Fruit fly (Drosophila melanogaster) whole organism, embryonic: ENCODE results near the gene CG14715.

Experiments used
- BEAF-32 ChIP-seq: fragments of 200-800 bp; sonication (Bioruptor generic); optimal IDR thresholded peaks from 3 replicates; lab custom pipeline; 2017; ENCODE audit warnings: missing biosample characterization, missing genetic modification characterization, mild to moderate bottlenecking, moderate library complexity, missing genetic modification reagents
- CG10274 ChIP-seq: fragments of 200-800 bp; sonication (Bioruptor generic); optimal IDR thresholded peaks from 3 replicates; lab custom pipeline; 2017; ENCODE audit warnings: missing biosample characterization, mild to moderate bottlenecking, missing genetic modification characterization
- CG10321 ChIP-seq: fragments of 200-800 bp; sonication (Bioruptor generic); IDR thresholded peaks from 2 replicates; pipeline ENCODE4 v1.3.6; 2022; ENCODE audit warnings: missing biosample characterization, missing genetic modification characterization
- CG11093 ChIP-seq: fragments of 200-800 bp; sonication (Bioruptor generic); IDR thresholded peaks from 3 replicates; pipeline ENCODE4 v1.3.6; 2022; ENCODE audit warnings: missing biosample characterization, missing genetic modification characterization
- CG11247 ChIP-seq: fragments of 200-800 bp; sonication (Bioruptor generic); IDR thresholded peaks from 2 replicates; pipeline ENCODE4 v1.3.6; 2022; ENCODE audit warnings: missing biosample characterization, missing genetic modification characterization
- CG11723 ChIP-seq: fragments of 200-800 bp; sonication (Bioruptor generic); optimal IDR thresholded peaks from 2 replicates; lab custom pipeline; 2017; ENCODE audit warnings: missing biosample characterization, mild to moderate bottlenecking, missing genetic modification characterization
- CG12104 ChIP-seq: fragments of 200-800 bp; sonication (Bioruptor generic); optimal IDR thresholded peaks from 3 replicates; lab custom pipeline; 2016; ENCODE audit warnings: missing biosample characterization, missing genetic modification characterization
- CG12299 ChIP-seq: fragments of 200-800 bp; sonication (Bioruptor generic); optimal IDR thresholded peaks from 2 replicates; lab custom pipeline; 2018; ENCODE audit warnings: missing biosample characterization, mild to moderate bottlenecking, missing genetic modification characterization
- CG14050 ChIP-seq: fragments of 200-800 bp; sonication (Bioruptor generic); IDR thresholded peaks from 3 replicates; pipeline ENCODE4 v1.3.6; 2022; ENCODE audit warnings: missing biosample characterization, missing genetic modification characterization
- CG1603 ChIP-seq: fragments of 200-800 bp; sonication (Bioruptor generic); optimal IDR thresholded peaks from 2 replicates; lab custom pipeline; 2019; ENCODE audit warnings: missing biosample characterization, mild to moderate bottlenecking, missing genetic modification characterization, moderate library complexity
- CG2889 ChIP-seq: fragments of 200-800 bp; sonication (Bioruptor generic); IDR thresholded peaks from 3 replicates; pipeline ENCODE4 v1.3.6; 2022; ENCODE audit warnings: missing biosample characterization, missing genetic modification characterization
- CG34376 ChIP-seq: fragments of 200-800 bp; sonication (Bioruptor generic); optimal IDR thresholded peaks from 2 replicates; lab custom pipeline; 2018; ENCODE audit warnings: missing biosample characterization, mild to moderate bottlenecking, missing genetic modification characterization
- CG3726 ChIP-seq: fragments of 200-800 bp; sonication (Bioruptor generic); IDR thresholded peaks from 3 replicates; pipeline ENCODE4, ENCODE4 v1.3.6; 2022; ENCODE audit warnings: missing biosample characterization, missing genetic modification characterization
- CG4282 ChIP-seq: fragments of 200-800 bp; sonication (Bioruptor generic); optimal IDR thresholded peaks from 2 replicates; lab custom pipeline; 2016; ENCODE audit warnings: missing biosample characterization, missing genetic modification characterization
- CG4820 ChIP-seq: fragments of 200-800 bp; sonication (Bioruptor generic); optimal IDR thresholded peaks from 3 replicates; lab custom pipeline; 2016; ENCODE audit warnings: missing biosample characterization, missing genetic modification characterization
- CG4854 ChIP-seq: fragments of 200-800 bp; sonication (Bioruptor generic); optimal IDR thresholded peaks from 2 replicates; lab custom pipeline; 2016; ENCODE audit warnings: missing biosample characterization, missing genetic modification characterization, inconsistent platforms
- CG6272 ChIP-seq: fragments of 200-800 bp; sonication (Bioruptor generic); IDR thresholded peaks from 2 replicates; pipeline ENCODE4 v1.3.6; 2022; ENCODE audit warnings: missing biosample characterization, missing genetic modification characterization
- CG8281 ChIP-seq: fragments of 200-800 bp; sonication (Bioruptor generic); optimal IDR thresholded peaks from 2 replicates; lab custom pipeline; 2018; ENCODE audit warnings: missing biosample characterization, mild to moderate bottlenecking, missing genetic modification characterization, moderate library complexity
- CG8765 ChIP-seq: fragments of 200-800 bp; sonication (Bioruptor generic); IDR thresholded peaks from 2 replicates; pipeline ENCODE4 v1.3.6; 2022; ENCODE audit warnings: missing biosample characterization, missing genetic modification characterization
- CrebB ChIP-seq: fragments of 200-800 bp; sonication (Bioruptor generic); optimal IDR thresholded peaks from 3 replicates; lab custom pipeline; 2018; ENCODE audit warnings: missing biosample characterization, mild to moderate bottlenecking, missing genetic modification characterization
- D ChIP-seq, 2 experiments: fragments of 200-800 bp in 1 of 2; fragments of >200 bp in 1 of 2; sonication (Bioruptor generic) in 1 of 2; optimal IDR thresholded peaks; 2 replicates in 1 of 2; 3 replicates in 1 of 2; lab custom pipeline; 2017; ENCODE audit warnings: mild to moderate bottlenecking in 1 of 2, missing biosample characterization in 1 of 2, missing genetic modification characterization in 1 of 2, missing genetic modification reagents in 1 of 2
- ERR ChIP-seq: fragments of 200-800 bp; sonication (Bioruptor generic); optimal IDR thresholded peaks from 2 replicates; lab custom pipeline; 2016; ENCODE audit warnings: missing biosample characterization, missing genetic modification characterization
- HmgD ChIP-seq: fragments of 200-800 bp; sonication (Bioruptor generic); optimal IDR thresholded peaks from 3 replicates; lab custom pipeline; 2016; ENCODE audit warnings: missing biosample characterization, missing genetic modification characterization
- Mad ChIP-seq: fragments of 200-800 bp; sonication (Bioruptor generic); optimal IDR thresholded peaks from 2 replicates; lab custom pipeline; 2016; ENCODE audit warnings: missing biosample characterization, missing genetic modification characterization
- Med ChIP-seq: fragments of 200-800 bp; sonication (Bioruptor generic); peaks from one replicate; lab custom pipeline; 2016; ENCODE audit warnings: missing biosample characterization, missing genetic modification characterization, mild to moderate bottlenecking, inconsistent platforms, moderate library complexity
- Nf-YB ChIP-seq: fragments of 200-800 bp; sonication (Bioruptor generic); optimal IDR thresholded peaks from 3 replicates; lab custom pipeline; 2019; ENCODE audit warnings: missing biosample characterization, mild to moderate bottlenecking, missing genetic modification characterization, moderate library complexity
- Ptx1 ChIP-seq: fragments of 200-800 bp; sonication (Bioruptor generic); IDR thresholded peaks from 2 replicates; pipeline ENCODE4 v1.3.6; 2022; ENCODE audit warnings: missing biosample characterization, missing genetic modification characterization
- Ravus ChIP-seq: fragments of 200-800 bp; sonication (Bioruptor generic); IDR thresholded peaks from 2 replicates; pipeline ENCODE4 v1.3.6; 2022; ENCODE audit warnings: missing biosample characterization, missing genetic modification characterization
- amos ChIP-seq: fragments of 200-800 bp; sonication (Bioruptor generic); IDR thresholded peaks from 2 replicates; pipeline ENCODE4 v1.3.6; 2022; ENCODE audit warnings: missing biosample characterization, missing genetic modification characterization; ENCODE audit not compliant: partially characterized antibody
- az2 ChIP-seq: fragments of 200-800 bp; sonication (Bioruptor generic); optimal IDR thresholded peaks from 3 replicates; lab custom pipeline; 2016; ENCODE audit warnings: missing biosample characterization, missing genetic modification characterization
- bcd ChIP-seq: fragments of 200-800 bp; sonication (Bioruptor generic); optimal IDR thresholded peaks from 2 replicates; lab custom pipeline; 2017; ENCODE audit warnings: missing biosample characterization, mild to moderate bottlenecking, missing genetic modification characterization
- cad ChIP-seq: fragments of >200 bp; optimal IDR thresholded peaks from 2 replicates; lab custom pipeline; 2017; ENCODE audit warnings: missing biosample characterization, missing genetic modification characterization
- cato ChIP-seq: fragments of 200-800 bp; sonication (Bioruptor generic); optimal IDR thresholded peaks from 2 replicates; lab custom pipeline; 2016; ENCODE audit warnings: missing biosample characterization, missing genetic modification characterization, borderline replicate concordance
- caup ChIP-seq: fragments of 200-800 bp; sonication (Bioruptor generic); optimal IDR thresholded peaks from 3 replicates; lab custom pipeline; 2017; ENCODE audit warnings: missing biosample characterization, mild to moderate bottlenecking, missing genetic modification characterization, moderate library complexity; ENCODE audit not compliant: severe bottlenecking
- chn ChIP-seq: fragments of 200-800 bp; sonication (Bioruptor generic); optimal IDR thresholded peaks from 2 replicates; lab custom pipeline; 2016; ENCODE audit warnings: missing biosample characterization, missing genetic modification characterization
- danr ChIP-seq: fragments of 200-800 bp; sonication (Bioruptor generic); IDR thresholded peaks from 2 replicates; pipeline ENCODE4 v1.3.6; 2022; ENCODE audit warnings: missing biosample characterization, missing genetic modification characterization
- dimm ChIP-seq: fragments of 200-800 bp; sonication (Bioruptor generic); IDR thresholded peaks from 2 replicates; pipeline ENCODE4 v1.3.6; 2022; ENCODE audit warnings: missing biosample characterization, missing genetic modification characterization
- gcm2 ChIP-seq: fragments of 200-800 bp; sonication (Bioruptor generic); optimal IDR thresholded peaks from 2 replicates; lab custom pipeline; 2016; ENCODE audit warnings: missing biosample characterization, missing genetic modification characterization
- gfzf ChIP-seq: fragments of 200-800 bp; sonication (Bioruptor generic); optimal IDR thresholded peaks from 2 replicates; lab custom pipeline; 2016; ENCODE audit warnings: missing biosample characterization, mild to moderate bottlenecking, missing genetic modification characterization, moderate library complexity
- gro ChIP-seq: fragments of 200-800 bp; sonication (Bioruptor generic); optimal IDR thresholded peaks from 2 replicates; lab custom pipeline; 2016; ENCODE audit warnings: missing biosample characterization, missing genetic modification characterization
- her ChIP-seq: fragments of 200-800 bp; sonication (Bioruptor generic); optimal IDR thresholded peaks from 2 replicates; lab custom pipeline; 2016; ENCODE audit warnings: missing biosample characterization, missing genetic modification characterization
- lab ChIP-seq: fragments of 200-800 bp; sonication (Bioruptor generic); optimal IDR thresholded peaks from 3 replicates; lab custom pipeline; 2017; ENCODE audit warnings: missing biosample characterization, missing genetic modification characterization, mild to moderate bottlenecking, moderate library complexity, missing genetic modification reagents
- lilli ChIP-seq: fragments of 200-800 bp; sonication (Bioruptor generic); optimal IDR thresholded peaks from 3 replicates; lab custom pipeline; 2016; ENCODE audit warnings: missing biosample characterization, missing genetic modification characterization
- luna ChIP-seq: fragments of 200-800 bp; sonication (Bioruptor generic); optimal IDR thresholded peaks from 2 replicates; lab custom pipeline; 2016; ENCODE audit warnings: missing biosample characterization, missing genetic modification characterization
- nmo ChIP-seq: fragments of 200-800 bp; sonication (Bioruptor generic); optimal IDR thresholded peaks from 2 replicates; lab custom pipeline; 2018; ENCODE audit warnings: missing biosample characterization, mild to moderate bottlenecking, missing genetic modification characterization, moderate library complexity
- pb ChIP-seq: fragments of 200-800 bp; sonication (Bioruptor generic); optimal IDR thresholded peaks from 3 replicates; lab custom pipeline; 2016; ENCODE audit warnings: missing biosample characterization, missing genetic modification characterization
- phol ChIP-seq: fragments of 200-800 bp; sonication (Bioruptor generic); optimal IDR thresholded peaks from 3 replicates; lab custom pipeline; 2018; ENCODE audit warnings: missing biosample characterization, mild to moderate bottlenecking, missing genetic modification characterization, moderate library complexity
- scrt ChIP-seq: fragments of 200-800 bp; sonication (Bioruptor generic); optimal IDR thresholded peaks from 2 replicates; lab custom pipeline; 2018; ENCODE audit warnings: missing biosample characterization, mild to moderate bottlenecking, missing genetic modification characterization, moderate library complexity
- shn ChIP-seq: fragments of 200-800 bp; sonication (Bioruptor generic); optimal IDR thresholded peaks from 3 replicates; lab custom pipeline; 2016; ENCODE audit warnings: missing biosample characterization, missing genetic modification characterization
- so ChIP-seq: fragments of 200-800 bp; sonication (Bioruptor generic); IDR thresholded peaks from 3 replicates; pipeline ENCODE4 v1.3.6; 2022; ENCODE audit warnings: missing biosample characterization, missing genetic modification characterization
- sr ChIP-seq: fragments of 200-800 bp; sonication (Bioruptor generic); IDR thresholded peaks from 3 replicates; pipeline ENCODE4 v1.3.6; 2022; ENCODE audit warnings: missing biosample characterization, missing genetic modification characterization
- vnd ChIP-seq: fragments of 200-800 bp; sonication (Bioruptor generic); IDR thresholded peaks from 3 replicates; pipeline ENCODE4 v1.3.6; 2022; ENCODE audit warnings: missing biosample characterization, missing genetic modification characterization; ENCODE audit not compliant: partially characterized antibody

Gene CG14715

DNA sequence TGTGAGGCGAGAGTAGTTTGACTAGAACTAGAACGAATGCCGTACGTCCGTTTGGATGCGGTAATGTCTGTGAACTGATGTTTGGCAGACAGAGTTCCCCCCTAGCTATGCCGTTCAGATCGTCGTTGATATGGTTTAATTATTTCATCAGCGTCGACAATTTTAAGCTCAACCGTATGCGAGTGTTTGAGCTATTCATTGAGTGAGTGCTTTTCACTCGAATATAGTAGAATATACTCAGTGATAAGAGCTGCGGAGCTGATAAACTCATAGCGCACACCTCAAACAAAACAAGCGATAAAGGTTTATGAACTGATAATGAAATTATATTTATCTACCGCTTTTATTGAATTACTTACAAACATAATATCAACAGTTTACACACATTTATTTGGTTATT is 14.0 kb downstream of the CG14715 start, which contains the start of gene CG6834 (continued):
- TF ChIP-seq Ravus (GFP tag; lab: Robert Waterston, UW) (no peak), nmo (GFP tag; lab: Kevin White, UChicago) (no peak), vnd (GFP tag; lab: Robert Waterston, UW) (no peak), Nf-YB (GFP tag; lab: Kevin White, UChicago) (no peak), danr (GFP tag; lab: Robert Waterston, UW) (no peak), caup (no peak), CG10274 (GFP tag; lab: Kevin White, UChicago) (no peak), Mad (GFP tag; lab: Kevin White, UChicago) (no peak), CrebB (tag; lab: Kevin White, UChicago) (peak; percentile 62), Med (peak; percentile 73), CG12299 (tag; lab: Kevin White, UChicago) (peak; percentile 16), lab (GFP tag; lab: Kevin White, UChicago) (peak; percentile 23), pb (GFP tag; lab: Kevin White, UChicago) (no peak), CG34376 (GFP tag; lab: Kevin White, UChicago) (peak; percentile 74), CG12104 (GFP tag; lab: Kevin White, UChicago) (no peak), D (optimal IDR thresholded peaks at IDR 0.05; lab: Kevin White, UChicago) (no peak), D (GFP tag; optimal IDR thresholded peaks at IDR 0.05; lab: Kevin White, UChicago) (no peak), CG4820 (no peak), HmgD (GFP tag; lab: Kevin White, UChicago) (no peak), ERR (GFP tag; lab: Kevin White, UChicago) (no peak), CG2889 (GFP tag; lab: Robert Waterston, UW) (no peak), CG8765 (GFP tag; lab: Robert Waterston, UW) (no peak), sr (GFP tag; lab: Robert Waterston, UW) (no peak), her (no peak), CG11723 (GFP tag; lab: Kevin White, UChicago) (peak; percentile 15), lilli (GFP tag; lab: Kevin White, UChicago) (no peak), bcd (GFP tag; lab: Kevin White, UChicago) (no peak), gcm2 (GFP tag; lab: Kevin White, UChicago) (no peak), chn (GFP tag; lab: Kevin White, UChicago) (no peak), shn (GFP tag; lab: Kevin White, UChicago) (no peak), dimm (no peak), CG4854 (no peak), so (GFP tag; lab: Robert Waterston, UW) (no peak), CG6272 (GFP tag; lab: Robert Waterston, UW) (no peak), CG4282 (GFP tag; lab: Kevin White, UChicago) (no peak), CG8281 (no peak), CG10321 (GFP tag; lab: Robert Waterston, UW) (no peak), az2 (GFP tag; lab: Kevin White, UChicago) (no peak), CG1603 (tag; lab: Kevin White, UChicago) (peak; percentile 15), luna (GFP tag; lab: Kevin White, UChicago) (no peak), CG11093 (GFP tag; lab: Robert Waterston, UW) (no peak), BEAF-32 (GFP tag; lab: Kevin White, UChicago) (no peak), CG14050 (GFP tag; lab: Robert Waterston, UW) (no peak), amos (GFP tag; lab: Robert Waterston, UW) (peak; percentile 25; the same call in 1 of the 2 replicates), gro (GFP tag; lab: Kevin White, UChicago) (no peak), CG3726 (no peak), CG11247 (no peak), scrt (GFP tag; lab: Kevin White, UChicago) (no peak), phol (tag; lab: Kevin White, UChicago) (no peak), gfzf (GFP tag; lab: Kevin White, UChicago) (no peak), cato (GFP tag; lab: Kevin White, UChicago) (no peak), Ptx1 (GFP tag; lab: Robert Waterston, UW) (no peak), cad (GFP tag; lab: Kevin White, UChicago) (no peak)
